Fruit fly (Drosophila melanogaster) Kc167 (cell line): ENCODE measurements around the gene Irk1.

Experiments
- insv ChIP-seq: fragments of >200 bp; optimal IDR thresholded peaks from 3 replicates; lab custom pipeline; 2018; ENCODE audit warnings: missing external identifiers
- psq ChIP-seq: fragments of >200 bp; optimal IDR thresholded peaks from 2 replicates; lab custom pipeline; 2017; ENCODE audit warnings: missing external identifiers
- ttk ChIP-seq: sonication (Bioruptor generic); optimal IDR thresholded peaks from 2 replicates; lab custom pipeline; 2017; ENCODE audit warnings: missing external identifiers

DNA sequence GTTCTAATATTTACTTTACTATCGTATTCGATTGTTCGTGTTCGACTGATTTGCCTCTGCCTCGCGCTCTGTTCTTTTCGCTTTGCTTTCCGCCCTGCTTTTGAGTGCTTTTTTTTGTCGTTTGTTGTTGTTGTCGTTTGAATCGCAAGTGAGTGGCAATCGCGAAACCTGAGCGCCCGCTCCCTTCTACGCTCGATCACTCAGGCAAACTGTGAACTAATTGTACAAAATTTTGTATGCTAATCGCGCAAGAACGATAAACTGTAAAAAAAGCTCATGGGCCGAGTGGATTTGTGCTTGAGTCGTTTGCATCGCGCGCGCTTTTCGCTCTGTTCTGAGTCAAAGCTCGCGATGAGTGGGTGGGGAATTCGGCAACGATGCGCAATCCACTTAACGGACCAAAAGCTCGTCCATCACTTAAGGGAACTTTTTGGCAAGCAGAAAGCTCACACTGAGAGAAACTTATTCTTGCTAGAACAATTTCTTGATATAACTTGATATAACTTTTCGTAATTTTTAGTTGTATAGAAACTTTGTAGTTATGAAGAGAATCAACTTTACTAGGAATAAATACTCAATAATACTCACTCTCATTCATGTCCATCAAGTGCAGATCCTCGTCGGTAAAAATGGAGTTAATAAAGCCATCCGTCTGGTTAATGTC is 23.1 kb downstream of the Irk1 start:
- TF ChIP-seq psq (no peak), insv (lab: Kevin White, UChicago) (no peak), ttk (lab: Kevin White, UChicago) (no peak)
